Worm (Caenorhabditis elegans) whole organism, young adult: ENCODE measurements around the gene T28F3.8.

Experiments
- B0019.2 ChIP-seq: fragments of 200-800 bp; sonication (Bioruptor generic); conservative IDR thresholded peaks from 2 replicates; pipeline ENCODE4 v1.3.6; 2022; ENCODE audit warnings: missing genetic modification reagents, missing genetic modification characterization, missing compliant biosample characterization
- B0035.1 ChIP-seq: sonication (generic microtip); optimal IDR thresholded peaks from 2 replicates; lab custom pipeline; 2016; ENCODE audit warnings: missing genetic modification characterization, mild to moderate bottlenecking, missing compliant biosample characterization, missing genotype, missing genetic modification reagents
- C06A6.2 ChIP-seq: fragments of 200-800 bp; sonication (Bioruptor generic); conservative IDR thresholded peaks from 2 replicates; pipeline ENCODE4 v1.3.6; 2022; ENCODE audit warnings: missing genetic modification characterization, missing compliant biosample characterization
- C17E4.6 ChIP-seq: fragments of 200-800 bp; sonication (Bioruptor generic); IDR thresholded peaks from 2 replicates; pipeline ENCODE4 v1.3.6; 2022; ENCODE audit warnings: missing genetic modification reagents, missing genetic modification characterization, missing compliant biosample characterization
- F23B12.7 ChIP-seq: sonication (generic microtip); optimal IDR thresholded peaks from 2 replicates; lab custom pipeline; 2017; ENCODE audit warnings: missing genetic modification characterization, mild to moderate bottlenecking, missing compliant biosample characterization, antibody characterized with exemption, moderate library complexity; ENCODE audit not compliant: insufficient read depth
- F37B4.10 ChIP-seq: fragments of 200-800 bp; sonication (Bioruptor generic); IDR thresholded peaks from 2 replicates; pipeline ENCODE4 v1.3.6; 2022; ENCODE audit warnings: missing genetic modification characterization, missing compliant biosample characterization
- F55B11.4 ChIP-seq: sonication (generic microtip); optimal IDR thresholded peaks from 2 replicates; lab custom pipeline; 2016; ENCODE audit warnings: missing compliant biosample characterization, missing genetic modification characterization, borderline replicate concordance; ENCODE audit not compliant: insufficient read depth
- T07F8.4 ChIP-seq: sonication (generic microtip); optimal IDR thresholded peaks from 2 replicates; lab custom pipeline; 2016; ENCODE audit warnings: mild to moderate bottlenecking, missing genetic modification characterization, moderate library complexity, missing compliant biosample characterization
- athp-1 ChIP-seq: sonication (generic microtip); optimal IDR thresholded peaks from 2 replicates; lab custom pipeline; 2017; ENCODE audit warnings: mild to moderate bottlenecking, missing genetic modification characterization, missing compliant biosample characterization
- attf-5 ChIP-seq: fragments of 200-800 bp; sonication (Bioruptor generic); optimal IDR thresholded peaks from 2 replicates; lab custom pipeline; 2018; ENCODE audit warnings: mild to moderate bottlenecking, missing genetic modification characterization, missing compliant biosample characterization
- attf-6 ChIP-seq: fragments of 200-800 bp; sonication (Bioruptor generic); IDR thresholded peaks from 2 replicates; pipeline ENCODE4 v1.3.6; 2022; ENCODE audit warnings: missing genetic modification reagents, missing genetic modification characterization, missing compliant biosample characterization
- bed-2 ChIP-seq: fragments of 200-800 bp; sonication (Bioruptor generic); IDR thresholded peaks from 2 replicates; pipeline ENCODE4 v1.3.6; 2022; ENCODE audit warnings: missing genetic modification reagents, missing genetic modification characterization, missing compliant biosample characterization
- cebp-2 ChIP-seq: fragments of 200-800 bp; sonication (Bioruptor generic); IDR thresholded peaks from 2 replicates; pipeline ENCODE4 v1.3.6; 2022; ENCODE audit warnings: missing genetic modification characterization, missing compliant biosample characterization
- ceh-100 ChIP-seq: fragments of 200-800 bp; sonication (Bioruptor generic); IDR thresholded peaks from 2 replicates; pipeline ENCODE4 v1.3.6; 2022; ENCODE audit warnings: missing genetic modification reagents, missing genetic modification characterization, missing compliant biosample characterization
- ceh-27 ChIP-seq: fragments of 200-800 bp; sonication (Bioruptor generic); optimal IDR thresholded peaks from 2 replicates; lab custom pipeline; 2018; ENCODE audit warnings: mild to moderate bottlenecking, missing genetic modification characterization, moderate library complexity, missing compliant biosample characterization
- ceh-40 ChIP-seq: fragments of 200-800 bp; sonication (Bioruptor generic); IDR thresholded peaks from 2 replicates; pipeline ENCODE4 v1.3.6; 2022; ENCODE audit warnings: missing genetic modification characterization, missing compliant biosample characterization
- ceh-58 ChIP-seq: fragments of 200-800 bp; sonication (Bioruptor generic); IDR thresholded peaks from 2 replicates; pipeline ENCODE4 v1.3.6; 2022; ENCODE audit warnings: missing genetic modification characterization, missing compliant biosample characterization
- ceh-79 ChIP-seq: sonication (generic microtip); optimal IDR thresholded peaks from 2 replicates; lab custom pipeline; 2017; ENCODE audit warnings: mild to moderate bottlenecking, missing genetic modification characterization, missing compliant biosample characterization
- dox-1 ChIP-seq: fragments of 200-800 bp; sonication (Bioruptor generic); IDR thresholded peaks from 2 replicates; pipeline ENCODE4 v1.3.6; 2022; ENCODE audit warnings: missing genetic modification reagents, missing genetic modification characterization, missing compliant biosample characterization
- dpff-1 ChIP-seq: sonication (generic microtip); optimal IDR thresholded peaks from 2 replicates; lab custom pipeline; 2017; ENCODE audit warnings: mild to moderate bottlenecking, missing genetic modification characterization, missing compliant biosample characterization
- egl-44 ChIP-seq: fragments of 200-800 bp; sonication (Bioruptor generic); IDR thresholded peaks from 2 replicates; pipeline ENCODE4 v1.3.6; 2022; ENCODE audit warnings: missing genetic modification reagents, missing genetic modification characterization, missing compliant biosample characterization
- gei-17 ChIP-seq: fragments of 200-800 bp; sonication (Bioruptor generic); optimal IDR thresholded peaks from 2 replicates; lab custom pipeline; 2018; ENCODE audit warnings: mild to moderate bottlenecking, missing genetic modification characterization, missing compliant biosample characterization
- hlh-26 ChIP-seq: fragments of 200-800 bp; sonication (Bioruptor generic); conservative IDR thresholded peaks from 2 replicates; pipeline ENCODE4 v1.3.6; 2022; ENCODE audit warnings: missing genetic modification reagents, missing genetic modification characterization, missing compliant biosample characterization
- hmg-1.2 ChIP-seq: fragments of 200-800 bp; sonication (Bioruptor generic); IDR thresholded peaks from 2 replicates; pipeline ENCODE4 v1.3.6; 2022; ENCODE audit warnings: missing genetic modification reagents, missing genetic modification characterization, missing compliant biosample characterization
- hrde-1 ChIP-seq: sonication (generic microtip); optimal IDR thresholded peaks from 2 replicates; lab custom pipeline; 2016; ENCODE audit warnings: missing genetic modification characterization, mild to moderate bottlenecking, missing compliant biosample characterization, moderate library complexity, missing genotype, missing genetic modification reagents, borderline replicate concordance
- lag-1 ChIP-seq: fragments of 200-800 bp; sonication (Bioruptor generic); IDR thresholded peaks from 2 replicates; pipeline ENCODE4 v1.3.6; 2022; ENCODE audit warnings: missing genetic modification reagents, missing genetic modification characterization, missing compliant biosample characterization
- let-526 ChIP-seq: fragments of 200-800 bp; sonication (Bioruptor generic); IDR thresholded peaks from 2 replicates; pipeline ENCODE4 v1.3.6; 2022; ENCODE audit warnings: missing genetic modification reagents, missing genetic modification characterization, missing compliant biosample characterization
- lsl-1 ChIP-seq: fragments of 200-800 bp; sonication (Bioruptor generic); optimal IDR thresholded peaks from 2 replicates; lab custom pipeline; 2018; ENCODE audit warnings: mild to moderate bottlenecking, missing genetic modification characterization, moderate library complexity, missing compliant biosample characterization
- madf-3 ChIP-seq: fragments of 200-800 bp; sonication (Bioruptor generic); IDR thresholded peaks from 2 replicates; pipeline ENCODE4 v1.3.6; 2022; ENCODE audit warnings: missing genetic modification reagents, missing genetic modification characterization, missing compliant biosample characterization
- madf-8 ChIP-seq: fragments of 200-800 bp; sonication (Bioruptor generic); conservative IDR thresholded peaks from 2 replicates; pipeline ENCODE4 v1.3.6; 2022; ENCODE audit warnings: missing genetic modification reagents, missing genetic modification characterization, missing compliant biosample characterization
- mcd-1 ChIP-seq: fragments of 200-800 bp; sonication (Bioruptor generic); IDR thresholded peaks from 2 replicates; pipeline ENCODE4 v1.3.6; 2022; ENCODE audit warnings: missing genetic modification reagents, missing genetic modification characterization, missing compliant biosample characterization
- mel-28 ChIP-seq: sonication (generic microtip); optimal IDR thresholded peaks from 2 replicates; lab custom pipeline; 2016; ENCODE audit warnings: borderline replicate concordance, mild to moderate bottlenecking, missing genetic modification characterization, missing compliant biosample characterization
- nfyb-1 ChIP-seq: fragments of 200-800 bp; sonication (Bioruptor generic); IDR thresholded peaks from 2 replicates; pipeline ENCODE4 v1.3.6; 2022; ENCODE audit warnings: missing genetic modification reagents, missing genetic modification characterization, missing compliant biosample characterization
- nhr-80 ChIP-seq: sonication (generic microtip); optimal IDR thresholded peaks from 2 replicates; lab custom pipeline; 2016; ENCODE audit warnings: missing genetic modification characterization, missing compliant biosample characterization
- pha-4 ChIP-seq: fragments of 150-350 bp; sonication (generic microtip); optimal IDR thresholded peaks from 2 replicates; lab custom pipeline; 2014; ENCODE audit warnings: missing biosample characterization, missing genetic modification reagents, missing genetic modification characterization
- rcor-1 ChIP-seq: fragments of 200-800 bp; sonication (Bioruptor generic); IDR thresholded peaks from 2 replicates; pipeline ENCODE4 v1.3.6; 2022; ENCODE audit warnings: missing genetic modification reagents, missing genetic modification characterization, missing compliant biosample characterization
- snpc-4 ChIP-seq, 5 experiments: fragments of 150-350 bp in 1 of 5; sonication (generic microtip) in 4 of 5; optimal IDR thresholded peaks; 2 replicates each; lab custom pipeline; 2014 to 2018; ENCODE audit warnings: missing genetic modification characterization in 5 of 5, missing biosample characterization in 3 of 5, antibody characterized with exemption in 2 of 5, mild to moderate bottlenecking in 2 of 5, missing compliant biosample characterization in 2 of 5, missing genotype in 2 of 5, moderate library complexity in 2 of 5, missing genetic modification reagents in 1 of 5
- somi-1 ChIP-seq: fragments of 200-800 bp; sonication (Bioruptor generic); optimal IDR thresholded peaks from 2 replicates; lab custom pipeline; 2018; ENCODE audit warnings: mild to moderate bottlenecking, missing genetic modification characterization, missing compliant biosample characterization
- tbp1 ChIP-seq: fragments of 200-800 bp; sonication (Bioruptor generic); optimal IDR thresholded peaks from 2 replicates; lab custom pipeline; 2018; ENCODE audit warnings: mild to moderate bottlenecking, missing genetic modification characterization, missing compliant biosample characterization
- tbx-9 ChIP-seq: sonication (generic microtip); optimal IDR thresholded peaks from 2 replicates; lab custom pipeline; 2016; ENCODE audit warnings: borderline replicate concordance, missing genetic modification characterization, inconsistent platforms, missing compliant biosample characterization
- unc-62 ChIP-seq: fragments of 150-350 bp; optimal IDR thresholded peaks from 2 replicates; lab custom pipeline; 2014; ENCODE audit warnings: missing biosample characterization, missing genetic modification reagents, missing genetic modification characterization
- xnd-1 ChIP-seq: sonication (generic microtip); optimal IDR thresholded peaks from 2 replicates; lab custom pipeline; 2016; ENCODE audit warnings: missing genotype, missing genetic modification reagents, missing genetic modification characterization, missing compliant biosample characterization
- ztf-18 ChIP-seq: sonication (generic microtip); optimal IDR thresholded peaks from 2 replicates; lab custom pipeline; 2016; ENCODE audit warnings: missing genotype, mild to moderate bottlenecking, missing genetic modification characterization, missing compliant biosample characterization
- ztf-22 ChIP-seq: fragments of 200-800 bp; sonication (Bioruptor generic); optimal IDR thresholded peaks from 2 replicates; lab custom pipeline; 2018; ENCODE audit warnings: mild to moderate bottlenecking, missing genetic modification characterization, moderate library complexity, missing compliant biosample characterization

T28F3.8 gene

ce11 chrIV:17276705-17277458, 30.2 kb downstream of the T28F3.8 start, which contains the start of gene clec-196 (continued):
- TF ChIP-seq B0019.2 (GFP tag; lab: Robert Waterston, UW) (no peak), madf-3 (GFP tag; lab: Robert Waterston, UW) (0 out of 2 replicates have a peak, but pooled peaks have one; percentile 22), C06A6.2 (GFP tag; lab: Robert Waterston, UW) (no peak), ceh-58 (GFP tag; lab: Robert Waterston, UW) (no peak), hlh-26 (GFP tag; lab: Robert Waterston, UW) (no peak), rcor-1 (GFP tag; lab: Robert Waterston, UW) (no peak), madf-8 (no peak), xnd-1 (tag; lab: Kevin White, UChicago) (no peak), snpc-4 (GFP tag; optimal IDR thresholded peaks at IDR 0.05; lab: Kevin White, UChicago) (no peak), snpc-4 (tag; optimal IDR thresholded peaks at IDR 0.05; lab: Kevin White, UChicago) (peak in 1 of 4 experiments; percentile 11), lag-1 (GFP tag; lab: Robert Waterston, UW) (no peak), athp-1 (tag; lab: Kevin White, UChicago) (no peak), egl-44 (GFP tag; lab: Robert Waterston, UW) (no peak), cebp-2 (GFP tag; lab: Robert Waterston, UW) (no peak), lsl-1 (GFP tag; lab: Kevin White, UChicago) (no peak), unc-62 (no peak)

DNA sequence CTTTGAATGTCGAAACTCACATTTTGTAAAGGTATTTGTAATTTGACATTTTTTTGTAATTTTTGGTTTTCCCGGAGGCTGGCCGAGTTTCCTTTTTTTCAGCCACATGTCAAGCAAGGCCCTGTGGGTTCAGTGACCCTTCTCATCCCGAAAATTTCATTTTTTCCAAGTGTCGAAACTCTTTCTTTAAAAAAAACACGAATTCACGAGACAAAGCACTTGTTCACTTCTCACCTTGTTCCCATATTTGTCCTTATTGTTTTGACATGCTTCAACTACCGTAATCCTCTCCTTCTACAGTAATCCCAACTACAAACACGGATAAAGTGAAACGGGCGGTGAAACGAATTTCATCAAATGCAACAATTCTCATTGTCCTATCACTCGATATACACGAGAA, 31.8 kb downstream of the T28F3.8 start, which contains the start of gene lhfp-4:
Gene lhfp-4, plus strand, starts transcription at position 301 of the 400 bp plus-strand sequence.
- TF ChIP-seq ceh-79 (no peak), mel-28 (tag; lab: Kevin White, UChicago) (no peak), dpff-1 (tag; lab: Kevin White, UChicago) (no peak), tbx-9 (tag; lab: Kevin White, UChicago) (no peak), ztf-22 (GFP tag; lab: Kevin White, UChicago) (no peak), let-526 (no peak), ceh-40 (GFP tag; lab: Robert Waterston, UW) (no peak), hmg-1.2 (no peak), attf-6 (GFP tag; lab: Robert Waterston, UW) (no peak), hrde-1 (tag; lab: Kevin White, UChicago) (no peak), nhr-80 (tag; lab: Kevin White, UChicago) (no peak), mcd-1 (no peak), F37B4.10 (GFP tag; lab: Robert Waterston, UW) (no peak), T07F8.4 (tag; lab: Kevin White, UChicago) (no peak), gei-17 (no peak)

ce11 chrIV:17273602-17274110, 33.5 kb downstream of the T28F3.8 start, which contains the start of gene gln-5:
Gene gln-5 (minus strand): TSS chrIV:17273652.
- TF ChIP-seq tbp1 (peak; percentile 42), xnd-1 (tag; lab: Kevin White, UChicago) (peak; percentile 93), dox-1 (GFP tag; lab: Robert Waterston, UW) (peak; percentile 81), let-526 (no peak), attf-5 (no peak), ceh-100 (GFP tag; lab: Robert Waterston, UW) (peak; percentile 51; the same call in 1 of the 2 replicates), somi-1 (GFP tag; lab: Kevin White, UChicago) (no peak), F23B12.7 (tag; lab: Kevin White, UChicago) (no peak), athp-1 (tag; lab: Kevin White, UChicago) (peak; percentile 16), C17E4.6 (GFP tag; lab: Robert Waterston, UW) (peak; percentile 87), hmg-1.2 (peak; percentile 52; the same call in 1 of the 2 replicates), nfyb-1 (GFP tag; lab: Robert Waterston, UW) (peak; percentile 27; the same call in 1 of the 2 replicates), pha-4 (no peak), F55B11.4 (tag; lab: Kevin White, UChicago) (no peak), ztf-18 (tag; lab: Kevin White, UChicago) (no peak), B0035.1 (tag; lab: Kevin White, UChicago) (no peak), ceh-27 (GFP tag; lab: Kevin White, UChicago) (no peak), bed-2 (GFP tag; lab: Robert Waterston, UW) (no peak)
